Worm (Caenorhabditis elegans) whole organism, L4/young adult: ENCODE measurements around the gene ascc-1.
"Not testable (repeated sequence)": the region's sequence is repeated elsewhere in the genome, so short reads cannot be mapped to it uniquely, and the experiment has no call there.

Experiments
- W03F9.2 ChIP-seq: fragments of 150-350 bp; optimal IDR thresholded peaks from 2 replicates; lab custom pipeline; 2014; ENCODE audit warnings: missing biosample characterization, missing genetic modification characterization
- dao-5 ChIP-seq: sonication (generic microtip); optimal IDR thresholded peaks from 2 replicates; lab custom pipeline; 2016; ENCODE audit warnings: missing genotype, missing genetic modification characterization, moderate library complexity, missing compliant biosample characterization
- him-1 ChIP-seq: sonication (generic microtip); optimal IDR thresholded peaks from 2 replicates; lab custom pipeline; 2016; ENCODE audit warnings: missing genotype, missing genetic modification reagents, missing genetic modification characterization, missing compliant biosample characterization

DNA sequence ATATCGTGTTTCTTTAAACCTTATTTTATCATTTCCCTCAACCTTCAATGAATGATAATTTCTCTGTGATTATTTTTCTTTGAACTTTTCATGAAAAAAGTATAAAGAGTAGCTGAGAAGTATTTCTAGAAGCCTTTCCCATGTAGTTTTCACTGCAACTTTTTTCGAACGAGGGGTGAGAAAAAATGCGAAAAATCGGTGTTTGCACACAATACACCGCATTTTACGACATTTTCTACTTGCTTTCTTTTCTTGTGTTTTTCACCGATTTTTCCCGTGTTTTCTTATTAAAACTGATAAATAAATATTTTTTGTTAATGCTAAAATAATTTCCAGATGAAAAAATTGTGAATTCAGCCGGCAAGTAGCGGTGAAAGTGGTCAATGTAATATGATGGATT is 41.4 kb downstream of the ascc-1 start, which contains the start of gene C50D2.10:
- TF ChIP-seq him-1, dao-5, W03F9.2 (tag; lab: Kevin White, UChicago): not testable (repeated sequence)
